Worm (Caenorhabditis elegans) whole organism, L2 larva: Measurements from ENCODE around the gene Y43F8B.2.

Experiments
- elt-1 ChIP-seq: fragments of 150-350 bp; optimal IDR thresholded peaks from 2 replicates; lab custom pipeline; 2014; ENCODE audit warnings: missing biosample characterization, missing genetic modification characterization
- unc-62 ChIP-seq: fragments of 150-350 bp; optimal IDR thresholded peaks from 2 replicates; lab custom pipeline; 2014; ENCODE audit warnings: missing biosample characterization, missing genetic modification reagents, missing genetic modification characterization

ce11 chrV:19473842-19474514, 58.9 kb downstream of the Y43F8B.2 start, which contains the start of gene Y43F8B.10:
- TF ChIP-seq elt-1 (tag; lab: Kevin White, UChicago): no peak
- no peak for TF ChIP-seq unc-62 (GFP tag; lab: Kevin White, UChicago)
